Worm (Caenorhabditis elegans) whole organism, young adult: Measurements from ENCODE around the gene T08G5.2.

Experiments
- ZK185.1 ChIP-seq: sonication (generic microtip); optimal IDR thresholded peaks from 2 replicates; lab custom pipeline; 2016; ENCODE audit warnings: mild to moderate bottlenecking, missing genetic modification characterization, missing compliant biosample characterization; ENCODE audit not compliant: poor library complexity, severe bottlenecking
- atf-7 ChIP-seq: sonication (generic microtip); optimal IDR thresholded peaks from 2 replicates; lab custom pipeline; 2017; ENCODE audit warnings: mild to moderate bottlenecking, missing genetic modification characterization, missing compliant biosample characterization
- ccch-3 ChIP-seq: fragments of 200-800 bp; sonication (Bioruptor generic); optimal IDR thresholded peaks from 2 replicates; lab custom pipeline; 2018; ENCODE audit warnings: mild to moderate bottlenecking, missing genetic modification characterization, missing compliant biosample characterization
- snpc-3.4 ChIP-seq: sonication (generic microtip); optimal IDR thresholded peaks from 2 replicates; lab custom pipeline; 2017; ENCODE audit warnings: missing genetic modification characterization, mild to moderate bottlenecking, missing compliant biosample characterization, antibody characterized with exemption, moderate library complexity, missing genotype, missing genetic modification reagents

ce11 chrV:14064422-14064821 is 38.3 kb upstream of the T08G5.2 start, which contains the start of gene D1086.21:
- TF ChIP-seq snpc-3.4: no peak
- no peak for TF ChIP-seq ZK185.1
- no peak for TF ChIP-seq atf-7
- no peak for TF ChIP-seq ccch-3 (GFP tag; lab: Kevin White, UChicago)
